Fruit fly (Drosophila melanogaster): ENCODE data around the gene Appl.

- TF ChIP-seq Sin3A (optimal IDR thresholded peaks at IDR 0.05) (no peak), ttk (optimal IDR thresholded peaks at IDR 0.05) (no peak), insv (optimal IDR thresholded peaks at IDR 0.05) (no peak), Myc (optimal IDR thresholded peaks at IDR 0.05) (no peak)
Observed at dm6 chrX:618583-618982, 88.3 kb downstream of the Appl start.
